Worm (Caenorhabditis elegans) whole organism, dauer: Measurements from ENCODE around the gene Y57A10B.6.
"Not testable (repeated sequence)": the region's sequence is repeated elsewhere in the genome, so short reads cannot be mapped to it uniquely, and the experiment has no call there.

Source experiments
- unc-62 ChIP-seq: sonication (generic microtip); optimal IDR thresholded peaks from 2 replicates; lab custom pipeline; 2017; ENCODE audit warnings: missing biosample characterization, missing genetic modification reagents, missing genetic modification characterization

The Y57A10B.6 gene

ce11 chrII:12417514-12417913 lies 27.6 kb downstream of the Y57A10B.6 start, which contains the start of gene sre-27:
Gene sre-27 (minus strand): TSS chrII:12417614.
- no peak for TF ChIP-seq unc-62 (GFP tag; lab: Kevin White, UChicago)

ce11 chrII:12417996-12418395 lies 28.1 kb downstream of the Y57A10B.6 start:
- no peak for TF ChIP-seq unc-62 (GFP tag; lab: Kevin White, UChicago)

ce11 chrII:12420486-12420885 lies 30.6 kb downstream of the Y57A10B.6 start, which contains the start of gene sre-26:
Gene sre-26 (minus strand): TSS chrII:12420586.
- no peak for TF ChIP-seq unc-62 (GFP tag; lab: Kevin White, UChicago)

- no peak for TF ChIP-seq unc-62 (GFP tag; lab: Kevin White, UChicago)
Observed at ce11 chrII:12425644-12426222, 35.9 kb downstream of the Y57A10B.6 start, which contains the start of gene daf-22. Gene daf-22 (minus strand): TSS chrII:12425694.

- no peak for TF ChIP-seq unc-62 (GFP tag; lab: Kevin White, UChicago)
Observed at ce11 chrII:12429743-12430142, 39.9 kb downstream of the Y57A10B.6 start, which contains the start of gene Y57A10C.8. Gene Y57A10C.8 (minus strand): TSS chrII:12429843.

ce11 chrII:12432356-12432755 lies 42.5 kb downstream of the Y57A10B.6 start, which contains the start of gene dct-12:
Gene dct-12 (minus strand): TSS chrII:12432456.
- no peak for TF ChIP-seq unc-62 (GFP tag; lab: Kevin White, UChicago)

ce11 chrII:12435202-12435872 lies 45.5 kb downstream of the Y57A10B.6 start:
- no peak for TF ChIP-seq unc-62 (GFP tag; lab: Kevin White, UChicago)

ce11 chrII:12436717-12437116 lies 46.8 kb downstream of the Y57A10B.6 start:
- TF ChIP-seq unc-62 (GFP tag; lab: Kevin White, UChicago), result no peak

- TF ChIP-seq unc-62 (GFP tag; lab: Kevin White, UChicago), result no peak
Observed at ce11 chrII:12438441-12438840, 48.6 kb downstream of the Y57A10B.6 start, which contains the start of gene Y57A10C.9. Gene Y57A10C.9 (minus strand): TSS chrII:12438541.

ce11 chrII:12441164-12441563 lies 51.3 kb downstream of the Y57A10B.6 start, which contains the start of gene Y57A10C.10:
Gene Y57A10C.10 (minus strand): TSS chrII:12441264.
- TF ChIP-seq unc-62 (GFP tag; lab: Kevin White, UChicago), result not testable (repeated sequence)
